Worm (Caenorhabditis elegans): ENCODE data around the gene C04G6.6.

C04G6.6 gene

ce11 chrII:5050776-5051175 lies 48.8 kb downstream of the C04G6.6 start:
- TF ChIP-seq alr-1 (tag; optimal IDR thresholded peaks at IDR 0.05) = no peak
- TF ChIP-seq unc-62 (GFP tag; optimal IDR thresholded peaks at IDR 0.05) = no peak
- no peak for TF ChIP-seq ztf-11 (tag; optimal IDR thresholded peaks at IDR 0.05)
- no peak for TF ChIP-seq gmeb-1 (tag; optimal IDR thresholded peaks at IDR 0.05)
- no peak for TF ChIP-seq ceh-16 (tag; optimal IDR thresholded peaks at IDR 0.05)
- no peak for TF ChIP-seq mdl-1 (tag; optimal IDR thresholded peaks at IDR 0.05)
- TF ChIP-seq Y55F3AM.14 (GFP tag; optimal IDR thresholded peaks at IDR 0.05) = no peak
- TF ChIP-seq zag-1 (tag; optimal IDR thresholded peaks at IDR 0.05) = no peak
- TF ChIP-seq sem-4 (tag; optimal IDR thresholded peaks at IDR 0.05) = no peak
- TF ChIP-seq peb-1 (tag; optimal IDR thresholded peaks at IDR 0.05) = no peak
- TF ChIP-seq fos-1 (tag; optimal IDR thresholded peaks at IDR 0.05) = no peak
- no peak for TF ChIP-seq nhr-11 (tag; optimal IDR thresholded peaks at IDR 0.05)
- no peak for TF ChIP-seq elt-1 (tag; optimal IDR thresholded peaks at IDR 0.05)
- TF ChIP-seq nhr-12 (tag; optimal IDR thresholded peaks at IDR 0.05) = no peak
- TF ChIP-seq F13H6.1 (tag; optimal IDR thresholded peaks at IDR 0.05) = no peak

ce11 chrII:5049865-5050342 lies 49.6 kb downstream of the C04G6.6 start, which contains the start of gene F33G12.6:
Gene F33G12.6 (plus strand): TSS chrII:5049915.
- TF ChIP-seq nhr-129 (tag; optimal IDR thresholded peaks at IDR 0.05) (peak; percentile 28), lin-39 (tag; optimal IDR thresholded peaks at IDR 0.05) (no peak), lsy-2 (tag; optimal IDR thresholded peaks at IDR 0.05) (peak in 1 of 2 experiments; percentile 31)

Data from whole organism, L2 larva.